Worm (Caenorhabditis elegans) whole organism, young adult: Measurements from ENCODE around the gene npp-3.
A peak's percentile ranks its signal among the peaks of the same experiment; 100 is the strongest.

Source experiments
- B0019.2 ChIP-seq: fragments of 200-800 bp; sonication (Bioruptor generic); conservative IDR thresholded peaks from 2 replicates; pipeline ENCODE4 v1.3.6; 2022; ENCODE audit warnings: missing genetic modification reagents, missing genetic modification characterization, missing compliant biosample characterization
- B0035.1 ChIP-seq: sonication (generic microtip); optimal IDR thresholded peaks from 2 replicates; lab custom pipeline; 2016; ENCODE audit warnings: missing genetic modification characterization, mild to moderate bottlenecking, missing compliant biosample characterization, missing genotype, missing genetic modification reagents
- C17E4.6 ChIP-seq: fragments of 200-800 bp; sonication (Bioruptor generic); IDR thresholded peaks from 2 replicates; pipeline ENCODE4 v1.3.6; 2022; ENCODE audit warnings: missing genetic modification reagents, missing genetic modification characterization, missing compliant biosample characterization
- D2030.7 ChIP-seq: fragments of 200-800 bp; sonication (Bioruptor generic); IDR thresholded peaks from 2 replicates; pipeline ENCODE4 v1.3.6; 2022; ENCODE audit warnings: missing genetic modification reagents, missing genetic modification characterization, missing compliant biosample characterization
- F22D6.2 ChIP-seq: sonication (generic microtip); optimal IDR thresholded peaks from 2 replicates; lab custom pipeline; 2016; ENCODE audit warnings: mild to moderate bottlenecking, missing genetic modification characterization, missing compliant biosample characterization
- F33H1.4 ChIP-seq: fragments of 200-800 bp; sonication (Bioruptor generic); IDR thresholded peaks from 2 replicates; pipeline ENCODE4 v1.3.6; 2022; ENCODE audit warnings: missing genetic modification reagents, missing genetic modification characterization, missing compliant biosample characterization
- F37B4.10 ChIP-seq: fragments of 200-800 bp; sonication (Bioruptor generic); IDR thresholded peaks from 2 replicates; pipeline ENCODE4 v1.3.6; 2022; ENCODE audit warnings: missing genetic modification characterization, missing compliant biosample characterization
- F55B11.4 ChIP-seq: sonication (generic microtip); optimal IDR thresholded peaks from 2 replicates; lab custom pipeline; 2016; ENCODE audit warnings: missing compliant biosample characterization, missing genetic modification characterization, borderline replicate concordance; ENCODE audit not compliant: insufficient read depth
- F57C9.4 ChIP-seq: sonication (generic microtip); optimal IDR thresholded peaks from 2 replicates; lab custom pipeline; 2017; ENCODE audit warnings: mild to moderate bottlenecking, missing genetic modification characterization, missing compliant biosample characterization
- K12H6.12 ChIP-seq: fragments of 200-800 bp; sonication (Bioruptor generic); optimal IDR thresholded peaks from 2 replicates; lab custom pipeline; 2018; ENCODE audit warnings: mild to moderate bottlenecking, missing genetic modification characterization, missing compliant biosample characterization
- Y67H2A.10 ChIP-seq: fragments of 200-800 bp; sonication (Bioruptor generic); conservative IDR thresholded peaks from 2 replicates; pipeline ENCODE4 v1.3.6; 2022; ENCODE audit warnings: missing genetic modification reagents, missing genetic modification characterization, missing compliant biosample characterization
- Y95B8A.8 ChIP-seq: fragments of 200-800 bp; sonication (Bioruptor generic); IDR thresholded peaks from 2 replicates; pipeline ENCODE4 v1.3.6; 2022; ENCODE audit warnings: missing genetic modification reagents, missing genetic modification characterization, missing compliant biosample characterization
- akir-1 ChIP-seq: fragments of 200-800 bp; sonication (Bioruptor generic); optimal IDR thresholded peaks from 2 replicates; lab custom pipeline; 2018; ENCODE audit warnings: mild to moderate bottlenecking, missing genetic modification characterization, moderate library complexity, missing compliant biosample characterization
- athp-1 ChIP-seq: sonication (generic microtip); optimal IDR thresholded peaks from 2 replicates; lab custom pipeline; 2017; ENCODE audit warnings: mild to moderate bottlenecking, missing genetic modification characterization, missing compliant biosample characterization
- bed-1 ChIP-seq: fragments of 200-800 bp; sonication (Bioruptor generic); IDR thresholded peaks from 2 replicates; pipeline ENCODE4 v1.3.6; 2022; ENCODE audit warnings: missing genetic modification reagents, missing genetic modification characterization, missing compliant biosample characterization
- ceh-100 ChIP-seq: fragments of 200-800 bp; sonication (Bioruptor generic); IDR thresholded peaks from 2 replicates; pipeline ENCODE4 v1.3.6; 2022; ENCODE audit warnings: missing genetic modification reagents, missing genetic modification characterization, missing compliant biosample characterization
- ceh-79 ChIP-seq: sonication (generic microtip); optimal IDR thresholded peaks from 2 replicates; lab custom pipeline; 2017; ENCODE audit warnings: mild to moderate bottlenecking, missing genetic modification characterization, missing compliant biosample characterization
- egl-18 ChIP-seq: fragments of 200-800 bp; sonication (Bioruptor generic); IDR thresholded peaks from 2 replicates; pipeline ENCODE4 v1.3.6; 2022; ENCODE audit warnings: missing genetic modification reagents, missing genetic modification characterization, missing compliant biosample characterization
- egrh-3 ChIP-seq: fragments of 200-800 bp; sonication (Bioruptor generic); IDR thresholded peaks from 2 replicates; pipeline ENCODE4 v1.3.6; 2022; ENCODE audit warnings: missing genetic modification reagents, missing genetic modification characterization, missing compliant biosample characterization
- gei-17 ChIP-seq: fragments of 200-800 bp; sonication (Bioruptor generic); optimal IDR thresholded peaks from 2 replicates; lab custom pipeline; 2018; ENCODE audit warnings: mild to moderate bottlenecking, missing genetic modification characterization, missing compliant biosample characterization
- him-1 ChIP-seq: sonication (generic microtip); optimal IDR thresholded peaks from 2 replicates; lab custom pipeline; 2016; ENCODE audit warnings: missing genotype, missing genetic modification reagents, missing genetic modification characterization, missing compliant biosample characterization
- hlh-26 ChIP-seq: fragments of 200-800 bp; sonication (Bioruptor generic); conservative IDR thresholded peaks from 2 replicates; pipeline ENCODE4 v1.3.6; 2022; ENCODE audit warnings: missing genetic modification reagents, missing genetic modification characterization, missing compliant biosample characterization
- hmg-1.2 ChIP-seq: fragments of 200-800 bp; sonication (Bioruptor generic); IDR thresholded peaks from 2 replicates; pipeline ENCODE4 v1.3.6; 2022; ENCODE audit warnings: missing genetic modification reagents, missing genetic modification characterization, missing compliant biosample characterization
- hsf-1 ChIP-seq: fragments of 200-800 bp; sonication (Bioruptor generic); IDR thresholded peaks from 2 replicates; pipeline ENCODE4 v1.3.6; 2022; ENCODE audit warnings: missing genetic modification reagents, missing genetic modification characterization, missing compliant biosample characterization
- lin-26 ChIP-seq: fragments of 200-800 bp; sonication (Bioruptor generic); IDR thresholded peaks from 2 replicates; pipeline ENCODE4 v1.3.6; 2022; ENCODE audit warnings: missing genetic modification reagents, missing genetic modification characterization, missing compliant biosample characterization
- lir-1 ChIP-seq: fragments of 200-800 bp; sonication (Bioruptor generic); conservative IDR thresholded peaks from 2 replicates; pipeline ENCODE4 v1.3.6; 2022; ENCODE audit warnings: missing genetic modification reagents, missing genetic modification characterization, missing compliant biosample characterization
- madf-6 ChIP-seq: fragments of 200-800 bp; sonication (Bioruptor generic); IDR thresholded peaks from 2 replicates; pipeline ENCODE4 v1.3.6; 2022; ENCODE audit warnings: missing genetic modification reagents, missing genetic modification characterization, missing compliant biosample characterization
- madf-8 ChIP-seq: fragments of 200-800 bp; sonication (Bioruptor generic); conservative IDR thresholded peaks from 2 replicates; pipeline ENCODE4 v1.3.6; 2022; ENCODE audit warnings: missing genetic modification reagents, missing genetic modification characterization, missing compliant biosample characterization
- mcd-1 ChIP-seq: fragments of 200-800 bp; sonication (Bioruptor generic); IDR thresholded peaks from 2 replicates; pipeline ENCODE4 v1.3.6; 2022; ENCODE audit warnings: missing genetic modification reagents, missing genetic modification characterization, missing compliant biosample characterization
- nfya-2 ChIP-seq: fragments of 200-800 bp; sonication (Bioruptor generic); IDR thresholded peaks from 2 replicates; pipeline ENCODE4 v1.3.6; 2022; ENCODE audit warnings: missing genetic modification reagents, missing genetic modification characterization, missing compliant biosample characterization
- nhr-27 ChIP-seq: fragments of 200-800 bp; sonication (Bioruptor generic); optimal IDR thresholded peaks from 2 replicates; lab custom pipeline; 2018; ENCODE audit warnings: mild to moderate bottlenecking, missing genetic modification characterization, moderate library complexity, missing compliant biosample characterization
- repo-1 ChIP-seq: sonication (generic microtip); optimal IDR thresholded peaks from 2 replicates; lab custom pipeline; 2017; ENCODE audit warnings: mild to moderate bottlenecking, missing genetic modification characterization, missing compliant biosample characterization
- rpc-1 ChIP-seq, 2 experiments: fragments of 150-350 bp in 1 of 2; sonication (generic microtip) in 1 of 2; optimal IDR thresholded peaks; 2 replicates each; lab custom pipeline; 2014 to 2018; ENCODE audit warnings: missing biosample characterization in 1 of 2, missing genetic modification characterization in 1 of 2, missing genetic modification reagents in 1 of 2, missing genotype in 1 of 2
- unc-130 ChIP-seq: sonication (generic microtip); optimal IDR thresholded peaks from 2 replicates; lab custom pipeline; 2016; ENCODE audit warnings: missing genetic modification reagents, missing genetic modification characterization, missing compliant biosample characterization
- unc-62 ChIP-seq: fragments of 150-350 bp; optimal IDR thresholded peaks from 2 replicates; lab custom pipeline; 2014; ENCODE audit warnings: missing biosample characterization, missing genetic modification reagents, missing genetic modification characterization
- zfh-2 ChIP-seq: fragments of 200-800 bp; sonication (Bioruptor generic); conservative IDR thresholded peaks from 2 replicates; pipeline ENCODE4 v1.3.6; 2022; ENCODE audit warnings: missing genetic modification reagents, missing genetic modification characterization, missing compliant biosample characterization
- zim-3 ChIP-seq: sonication (generic microtip); optimal IDR thresholded peaks from 2 replicates; lab custom pipeline; 2017; ENCODE audit warnings: mild to moderate bottlenecking, missing genetic modification characterization, moderate library complexity, missing compliant biosample characterization
- ztf-22 ChIP-seq: fragments of 200-800 bp; sonication (Bioruptor generic); optimal IDR thresholded peaks from 2 replicates; lab custom pipeline; 2018; ENCODE audit warnings: mild to moderate bottlenecking, missing genetic modification characterization, moderate library complexity, missing compliant biosample characterization
- ztf-6 ChIP-seq: fragments of 200-800 bp; sonication (Bioruptor generic); IDR thresholded peaks from 2 replicates; pipeline ENCODE4 v1.3.6; 2022; ENCODE audit warnings: missing genetic modification reagents, missing genetic modification characterization, missing compliant biosample characterization

npp-3 gene

ce11 chrII:11879784-11880183, 5.2 kb upstream of the npp-3 start:
- TF ChIP-seq zfh-2 (peak; percentile 80), K12H6.12 (tag; lab: Kevin White, UChicago) (no peak), egrh-3 (GFP tag; lab: Robert Waterston, UW) (peak; percentile 67), unc-130 (GFP tag; lab: Kevin White, UChicago) (no peak), rpc-1 (optimal IDR thresholded peaks at IDR 0.05; lab: Kevin White, UChicago) (no peak), rpc-1 (tag; optimal IDR thresholded peaks at IDR 0.05; lab: Kevin White, UChicago) (no peak)

DNA sequence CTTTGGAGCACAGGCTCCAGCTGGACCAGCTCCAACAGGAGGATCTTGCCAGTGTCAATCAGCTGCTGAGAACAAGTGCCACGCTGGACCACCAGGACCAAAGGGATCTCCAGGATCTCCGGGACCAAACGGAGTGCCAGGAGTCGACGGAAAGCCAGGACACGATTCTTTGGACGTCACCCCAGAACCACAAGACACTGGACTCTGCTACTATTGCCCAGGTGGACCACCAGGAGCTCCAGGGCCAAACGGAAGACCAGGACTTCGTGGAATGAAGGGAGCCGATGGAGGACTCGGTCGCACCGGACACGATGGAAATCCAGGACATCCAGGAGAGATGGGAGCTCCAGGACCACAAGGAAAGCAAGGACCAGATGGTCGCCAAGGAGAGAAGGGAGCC, 5.7 kb downstream of the npp-3 start:
- TF ChIP-seq ztf-22 (GFP tag; lab: Kevin White, UChicago) (no peak), lir-1 (GFP tag; lab: Robert Waterston, UW) (no peak), F22D6.2 (no peak), athp-1 (tag; lab: Kevin White, UChicago) (no peak), F37B4.10 (GFP tag; lab: Robert Waterston, UW) (0 out of 2 replicates have a peak, but pooled peaks have one; percentile 69), zfh-2 (peak; percentile 37; the same call in 1 of the 2 replicates), zim-3 (tag; lab: Kevin White, UChicago) (no peak), mcd-1 (GFP tag; lab: Robert Waterston, UW) (no peak), F57C9.4 (tag; lab: Kevin White, UChicago) (no peak), bed-1 (0 out of 2 replicates have a peak, but pooled peaks have one; percentile 41), D2030.7 (no peak), ztf-6 (no peak), F55B11.4 (tag; lab: Kevin White, UChicago) (no peak), hmg-1.2 (no peak), ceh-100 (GFP tag; lab: Robert Waterston, UW) (no peak), C17E4.6 (GFP tag; lab: Robert Waterston, UW) (no peak), akir-1 (GFP tag; lab: Kevin White, UChicago) (no peak), unc-62 (GFP tag; lab: Kevin White, UChicago) (no peak), lin-26 (GFP tag; lab: Robert Waterston, UW) (peak; percentile 57; the same call in 1 of the 2 replicates), Y95B8A.8 (GFP tag; lab: Robert Waterston, UW) (no peak), nhr-27 (tag; lab: Kevin White, UChicago) (no peak), B0019.2 (GFP tag; lab: Robert Waterston, UW) (no peak), ceh-79 (tag; lab: Kevin White, UChicago) (no peak), hlh-26 (GFP tag; lab: Robert Waterston, UW) (no peak), F33H1.4 (no peak), repo-1 (tag; lab: Kevin White, UChicago) (no peak), B0035.1 (tag; lab: Kevin White, UChicago) (no peak), gei-17 (no peak)

DNA sequence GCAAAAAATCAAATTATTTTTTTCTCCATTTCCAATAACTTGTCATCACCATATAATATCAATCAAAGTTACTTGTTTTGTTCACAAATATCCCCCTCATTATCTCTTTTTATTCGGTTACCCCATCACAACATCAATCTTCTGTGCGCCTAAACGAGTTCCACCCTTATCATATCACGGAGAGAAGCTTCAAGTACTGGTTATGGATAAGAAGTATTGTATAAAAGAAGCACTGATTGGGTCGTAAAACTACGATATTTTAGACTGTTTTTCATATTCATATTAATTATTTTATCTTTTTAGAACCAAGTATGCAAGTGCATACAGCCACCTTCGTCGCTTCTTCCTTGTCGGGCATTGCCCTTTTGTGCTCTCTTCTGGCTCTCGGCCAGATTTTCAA, 6.4 kb downstream of the npp-3 start, which contains the start of gene col-84:
Gene col-84 (plus strand): TSS at position 301 of the 400 bp plus-strand sequence.
- TF ChIP-seq madf-8 (GFP tag; lab: Robert Waterston, UW) (no peak), D2030.7 (no peak), egl-18 (no peak), hsf-1 (no peak), unc-62 (GFP tag; lab: Kevin White, UChicago) (no peak), nfya-2 (no peak), Y67H2A.10 (GFP tag; lab: Robert Waterston, UW) (no peak), madf-6 (GFP tag; lab: Robert Waterston, UW) (no peak), him-1 (tag; lab: Kevin White, UChicago) (no peak), F57C9.4 (tag; lab: Kevin White, UChicago) (no peak)
